Worm (Caenorhabditis elegans) whole organism, midembryonic: ENCODE measurements around the gene K06B9.6.

Experiments
- T22C8.4 ChIP-seq: fragments of 200-800 bp; sonication (Bioruptor generic); IDR thresholded peaks from 2 replicates; pipeline ENCODE4 v1.3.6; 2022; ENCODE audit warnings: missing genetic modification characterization, missing compliant biosample characterization
- cog-1 ChIP-seq: sonication (generic microtip); optimal IDR thresholded peaks from 2 replicates; lab custom pipeline; 2016; ENCODE audit warnings: missing genetic modification characterization, missing compliant biosample characterization
- flt-1 ChIP-seq: fragments of 200-800 bp; sonication (Bioruptor generic); IDR thresholded peaks from 2 replicates; pipeline ENCODE4 v1.3.6; 2022; ENCODE audit warnings: missing genetic modification characterization, missing compliant biosample characterization
- klf-2 ChIP-seq: fragments of 200-800 bp; sonication (Bioruptor generic); conservative IDR thresholded peaks from 2 replicates; pipeline ENCODE4 v1.3.6; 2022; ENCODE audit warnings: missing genetic modification reagents, missing genetic modification characterization, missing compliant biosample characterization
- med-1 ChIP-seq: sonication (generic microtip); optimal IDR thresholded peaks from 2 replicates; lab custom pipeline; 2017; ENCODE audit warnings: missing genetic modification characterization, mild to moderate bottlenecking, missing compliant biosample characterization, antibody characterized with exemption, missing genetic modification reagents; ENCODE audit not compliant: insufficient read depth
- ref-1 ChIP-seq: fragments of 200-800 bp; sonication (Bioruptor generic); conservative IDR thresholded peaks from 2 replicates; pipeline ENCODE4 v1.3.6; 2022; ENCODE audit warnings: missing genetic modification reagents, missing genetic modification characterization, missing compliant biosample characterization
- tab-1 ChIP-seq: fragments of 200-800 bp; sonication (Bioruptor generic); IDR thresholded peaks from 2 replicates; pipeline ENCODE4 v1.3.6; 2022; ENCODE audit warnings: missing genetic modification characterization, missing compliant biosample characterization
- ztf-23 ChIP-seq: fragments of 200-800 bp; sonication (Bioruptor generic); IDR thresholded peaks from 2 replicates; pipeline ENCODE4 v1.3.6; 2022; ENCODE audit warnings: missing genetic modification reagents, missing genetic modification characterization, missing compliant biosample characterization
- ztf-29 ChIP-seq: fragments of 200-800 bp; sonication (Bioruptor generic); IDR thresholded peaks from 2 replicates; pipeline ENCODE4 v1.3.6; 2022; ENCODE audit warnings: missing genetic modification reagents, missing genetic modification characterization, missing compliant biosample characterization

K06B9.6 gene

ce11 chrIV:4167296-4167695 is 29.3 kb downstream of the K06B9.6 start:
- TF ChIP-seq klf-2 (GFP tag; lab: Robert Waterston, UW) (no peak), T22C8.4 (GFP tag; lab: Robert Waterston, UW) (no peak), med-1 (GFP tag; lab: Kevin White, UChicago) (no peak), cog-1 (tag; lab: Kevin White, UChicago) (no peak), ref-1 (GFP tag; lab: Robert Waterston, UW) (no peak), ztf-23 (GFP tag; lab: Robert Waterston, UW) (no peak), ztf-29 (GFP tag; lab: Robert Waterston, UW) (no peak)

DNA sequence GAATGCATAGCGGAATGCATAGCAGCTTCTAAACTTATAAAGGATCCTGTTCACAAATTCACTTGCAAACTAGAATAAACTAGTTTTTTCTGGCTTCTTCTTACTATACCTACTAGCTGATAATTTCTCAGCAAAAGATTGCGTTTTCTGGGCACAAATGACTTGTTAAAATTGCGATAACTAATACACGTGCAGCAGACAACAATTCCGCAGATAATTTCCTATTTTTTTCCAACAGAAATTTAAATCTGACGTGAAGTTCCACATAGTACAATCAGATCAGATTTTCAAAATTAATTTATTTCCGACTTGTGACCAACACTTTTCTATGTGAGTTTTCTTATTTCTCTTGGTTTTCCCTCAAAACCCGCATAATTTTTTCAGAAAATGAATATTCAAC is 32.2 kb downstream of the K06B9.6 start, which contains the start of gene scrm-8:
Gene scrm-8, plus strand, starts transcription at position 301 of the 400 bp plus-strand sequence.
- TF ChIP-seq ref-1 (GFP tag; lab: Robert Waterston, UW) (no peak), flt-1 (GFP tag; lab: Robert Waterston, UW) (no peak), T22C8.4 (GFP tag; lab: Robert Waterston, UW) (no peak), cog-1 (tag; lab: Kevin White, UChicago) (no peak), ztf-23 (GFP tag; lab: Robert Waterston, UW) (no peak), ztf-29 (GFP tag; lab: Robert Waterston, UW) (no peak), klf-2 (GFP tag; lab: Robert Waterston, UW) (no peak), tab-1 (GFP tag; lab: Robert Waterston, UW) (no peak), med-1 (GFP tag; lab: Kevin White, UChicago) (no peak)

DNA sequence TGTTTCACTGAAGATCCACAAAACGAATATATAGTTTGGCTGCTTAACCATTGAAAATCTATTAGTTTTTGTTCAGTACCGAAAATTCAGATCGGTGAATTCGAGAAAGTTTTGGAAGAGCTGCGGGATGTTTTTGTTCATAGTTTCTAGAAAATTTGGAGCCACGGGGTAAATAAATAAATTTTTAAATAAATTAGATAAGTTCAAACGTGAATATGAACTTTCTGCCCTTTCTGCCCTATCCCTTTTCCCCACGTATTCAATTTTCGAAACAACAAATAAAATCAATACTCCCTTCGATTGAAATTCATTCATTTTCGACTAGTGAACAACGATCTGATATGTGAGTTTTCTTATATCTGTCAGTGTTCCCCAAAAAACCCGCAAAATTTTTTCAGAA is 34.5 kb downstream of the K06B9.6 start, which contains the start of gene scrm-5:
Gene scrm-5, plus strand, starts transcription at position 301 of the 400 bp plus-strand sequence.
- TF ChIP-seq med-1 (GFP tag; lab: Kevin White, UChicago) (no peak), ztf-29 (GFP tag; lab: Robert Waterston, UW) (no peak), flt-1 (GFP tag; lab: Robert Waterston, UW) (no peak), tab-1 (GFP tag; lab: Robert Waterston, UW) (no peak), ref-1 (GFP tag; lab: Robert Waterston, UW) (no peak), ztf-23 (GFP tag; lab: Robert Waterston, UW) (no peak), T22C8.4 (GFP tag; lab: Robert Waterston, UW) (no peak), cog-1 (tag; lab: Kevin White, UChicago) (no peak), klf-2 (GFP tag; lab: Robert Waterston, UW) (no peak)

- TF ChIP-seq tab-1 (GFP tag; lab: Robert Waterston, UW) (no peak), cog-1 (tag; lab: Kevin White, UChicago) (no peak), klf-2 (GFP tag; lab: Robert Waterston, UW) (no peak), ztf-29 (GFP tag; lab: Robert Waterston, UW) (no peak), ztf-23 (GFP tag; lab: Robert Waterston, UW) (no peak), ref-1 (GFP tag; lab: Robert Waterston, UW) (no peak), flt-1 (GFP tag; lab: Robert Waterston, UW) (no peak), med-1 (GFP tag; lab: Kevin White, UChicago) (no peak), T22C8.4 (GFP tag; lab: Robert Waterston, UW) (no peak)
Measured at ce11 chrIV:4154641-4155040, 42.0 kb downstream of the K06B9.6 start, which contains the start of gene K08D10.14. TSS of gene K08D10.14 (plus strand) at chrIV:4154941.

ce11 chrIV:4152143-4152542 is 44.5 kb downstream of the K06B9.6 start, which contains the start of the genes K08D10.10 and R07C12.1:
TSS of gene K08D10.10 (plus strand) at chrIV:4152235.
TSS of gene R07C12.1 (plus strand) at chrIV:4152456.
- TF ChIP-seq tab-1 (GFP tag; lab: Robert Waterston, UW) (no peak), med-1 (GFP tag; lab: Kevin White, UChicago) (no peak), klf-2 (GFP tag; lab: Robert Waterston, UW) (no peak), ztf-29 (GFP tag; lab: Robert Waterston, UW) (no peak), T22C8.4 (GFP tag; lab: Robert Waterston, UW) (no peak), ref-1 (GFP tag; lab: Robert Waterston, UW) (no peak), flt-1 (GFP tag; lab: Robert Waterston, UW) (no peak), ztf-23 (GFP tag; lab: Robert Waterston, UW) (no peak), cog-1 (tag; lab: Kevin White, UChicago) (no peak)

DNA sequence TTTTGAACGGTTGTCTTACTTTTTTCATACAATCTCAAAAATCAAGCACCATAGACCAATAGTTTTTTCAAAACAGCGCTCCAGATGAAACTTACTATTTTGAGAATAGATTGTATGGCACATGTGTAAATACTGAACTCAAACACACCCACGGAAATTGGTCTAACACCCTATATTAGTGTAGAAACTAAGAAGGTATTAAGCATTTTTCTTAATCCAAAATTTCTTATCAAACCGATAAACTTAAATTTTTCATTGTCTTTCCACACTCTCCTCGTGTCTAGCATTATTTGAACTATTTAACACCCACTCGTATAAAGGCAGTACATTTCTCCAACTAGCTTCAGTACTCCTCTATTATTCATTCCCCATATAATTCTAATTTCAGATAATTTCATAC is 46.5 kb downstream of the K06B9.6 start:
- TF ChIP-seq cog-1 (tag; lab: Kevin White, UChicago): no peak
- no peak for TF ChIP-seq T22C8.4 (GFP tag; lab: Robert Waterston, UW)
- no peak for TF ChIP-seq ztf-29 (GFP tag; lab: Robert Waterston, UW)
- no peak for TF ChIP-seq ztf-23 (GFP tag; lab: Robert Waterston, UW)
- TF ChIP-seq med-1 (GFP tag; lab: Kevin White, UChicago): no peak
- no peak for TF ChIP-seq ref-1 (GFP tag; lab: Robert Waterston, UW)
- no peak for TF ChIP-seq flt-1 (GFP tag; lab: Robert Waterston, UW)
- TF ChIP-seq tab-1 (GFP tag; lab: Robert Waterston, UW): no peak
- no peak for TF ChIP-seq klf-2 (GFP tag; lab: Robert Waterston, UW)

DNA sequence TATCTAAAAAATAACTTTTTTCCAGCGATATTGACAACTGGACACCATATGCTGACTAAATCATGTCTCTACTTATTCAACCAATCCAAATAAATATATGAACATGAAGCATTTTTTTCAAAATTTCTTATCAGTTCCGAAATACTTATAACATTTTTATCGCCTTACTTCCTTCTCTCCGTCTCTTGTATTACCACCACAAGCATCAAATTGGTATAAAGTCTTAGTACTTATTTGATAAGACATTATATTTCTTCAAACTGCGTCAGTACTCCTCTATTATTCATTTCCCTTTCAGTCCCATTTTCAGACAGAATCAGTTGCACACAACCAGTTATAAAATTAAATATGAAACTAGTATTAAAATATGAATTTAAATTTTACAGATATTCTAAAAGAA is 48.7 kb downstream of the K06B9.6 start:
- TF ChIP-seq klf-2 (GFP tag; lab: Robert Waterston, UW) (no peak), ztf-29 (GFP tag; lab: Robert Waterston, UW) (no peak), med-1 (GFP tag; lab: Kevin White, UChicago) (no peak), ztf-23 (GFP tag; lab: Robert Waterston, UW) (no peak), ref-1 (GFP tag; lab: Robert Waterston, UW) (no peak), cog-1 (tag; lab: Kevin White, UChicago) (no peak), tab-1 (GFP tag; lab: Robert Waterston, UW) (no peak), flt-1 (GFP tag; lab: Robert Waterston, UW) (no peak), T22C8.4 (GFP tag; lab: Robert Waterston, UW) (no peak)
